Fruit fly (Drosophila melanogaster) Kc167 (cell line): ENCODE measurements around the gene CG32982.

Experiments
- h ChIP-seq: fragments of >200 bp; optimal IDR thresholded peaks from 3 replicates; lab custom pipeline; 2018; ENCODE audit warnings: missing external identifiers
- insv ChIP-seq: fragments of >200 bp; optimal IDR thresholded peaks from 3 replicates; lab custom pipeline; 2018; ENCODE audit warnings: missing external identifiers

dm6 chr2L:9192313-9192712 is 66.8 kb downstream of the CG32982 start:
- TF ChIP-seq h (lab: Kevin White, UChicago) (no peak), insv (no peak)
